Fruit fly (Drosophila melanogaster): Measurements from ENCODE around the gene nAChRbeta2.

The nAChRbeta2 gene

dm6 chr3R:24527845-24528244, 12.9 kb upstream of the nAChRbeta2 start, which contains the start of gene CG6607:
TSS of gene CG6607 (plus strand) at chr3R:24528047.
- no peak for TF ChIP-seq CG9705 (GFP tag; optimal IDR thresholded peaks at IDR 0.05)
- no peak for TF ChIP-seq jim (GFP tag; optimal IDR thresholded peaks at IDR 0.05)
- TF ChIP-seq Hr83 (GFP tag; optimal IDR thresholded peaks at IDR 0.05; ENCODE audit: poor library complexity, severe bottlenecking): no peak
- TF ChIP-seq usp (GFP tag; optimal IDR thresholded peaks at IDR 0.05): no peak
- TF ChIP-seq br (GFP tag; optimal IDR thresholded peaks at IDR 0.05): no peak

- TF ChIP-seq foxo (GFP tag; optimal IDR thresholded peaks at IDR 0.05): no peak
- no peak for TF ChIP-seq Mio (GFP tag; optimal IDR thresholded peaks at IDR 0.05)
- no peak for TF ChIP-seq ey (GFP tag; optimal IDR thresholded peaks at IDR 0.05)
- TF ChIP-seq Jra (GFP tag; optimal IDR thresholded peaks at IDR 0.05): no peak
- TF ChIP-seq Rel (GFP tag; optimal IDR thresholded peaks at IDR 0.05): no peak
- TF ChIP-seq Rel (tag; optimal IDR thresholded peaks at IDR 0.05): no peak
- TF ChIP-seq jim (GFP tag; optimal IDR thresholded peaks at IDR 0.05): no peak
- TF ChIP-seq Myc (optimal IDR thresholded peaks at IDR 0.05): no peak
- TF ChIP-seq CG9705 (GFP tag; optimal IDR thresholded peaks at IDR 0.05): no peak
- no peak for TF ChIP-seq CrebA (GFP tag; optimal IDR thresholded peaks at IDR 0.05; ENCODE audit: borderline replicate concordance)
- TF ChIP-seq rgr (GFP tag; optimal IDR thresholded peaks at IDR 0.05): no peak
- no peak for TF ChIP-seq Hr78 (GFP tag; optimal IDR thresholded peaks at IDR 0.05)
- TF ChIP-seq usp (GFP tag; optimal IDR thresholded peaks at IDR 0.05): no peak
- no peak for TF ChIP-seq h (GFP tag; optimal IDR thresholded peaks at IDR 0.05)
- no peak for TF ChIP-seq br (GFP tag; optimal IDR thresholded peaks at IDR 0.05)
- no peak for TF ChIP-seq dl (GFP tag; optimal IDR thresholded peaks at IDR 0.05; ENCODE audit: insufficient read depth in 1 of 2, partially characterized antibody in 2 of 2)
- no peak for TF ChIP-seq Dfd (GFP tag; optimal IDR thresholded peaks at IDR 0.05)
- no peak for TF ChIP-seq fru (GFP tag; optimal IDR thresholded peaks at IDR 0.05)
- TF ChIP-seq sv (GFP tag; optimal IDR thresholded peaks at IDR 0.05): no peak
These were observed 11.2 kb upstream of the nAChRbeta2 start for dm6 chr3R:24525983-24526661.

dm6 chr3R:24524426-24524974, 9.6 kb upstream of the nAChRbeta2 start, which contains the start of gene Jhbp12:
TSS of gene Jhbp12 (plus strand) at chr3R:24524794.
- no peak for TF ChIP-seq rgr (GFP tag; optimal IDR thresholded peaks at IDR 0.05)
- TF ChIP-seq br (GFP tag; optimal IDR thresholded peaks at IDR 0.05): no peak
- TF ChIP-seq N (GFP tag; optimal IDR thresholded peaks at IDR 0.05): no peak
- no peak for TF ChIP-seq Jra (GFP tag; optimal IDR thresholded peaks at IDR 0.05)
- no peak for TF ChIP-seq pan (optimal IDR thresholded peaks at IDR 0.05)
- no peak for TF ChIP-seq tai (GFP tag; optimal IDR thresholded peaks at IDR 0.05)
- no peak for TF ChIP-seq fru (GFP tag; optimal IDR thresholded peaks at IDR 0.05)
- no peak for TF ChIP-seq Dif (GFP tag; optimal IDR thresholded peaks at IDR 0.05; ENCODE audit: partially characterized antibody)
- TF ChIP-seq Vsx2 (GFP tag; optimal IDR thresholded peaks at IDR 0.05; ENCODE audit: partially characterized antibody): no peak
- TF ChIP-seq dl (GFP tag; optimal IDR thresholded peaks at IDR 0.05; ENCODE audit: insufficient read depth in 1 of 2, partially characterized antibody in 2 of 2): no peak
- no peak for TF ChIP-seq Hr78 (GFP tag; optimal IDR thresholded peaks at IDR 0.05)
- TF ChIP-seq sv (GFP tag; optimal IDR thresholded peaks at IDR 0.05): no peak
- no peak for TF ChIP-seq lola (GFP tag; optimal IDR thresholded peaks at IDR 0.05)
- TF ChIP-seq GATAd (GFP tag; optimal IDR thresholded peaks at IDR 0.05): no peak
- TF ChIP-seq Mio (GFP tag; optimal IDR thresholded peaks at IDR 0.05): no peak
- TF ChIP-seq jim (GFP tag; optimal IDR thresholded peaks at IDR 0.05): no peak
- TF ChIP-seq foxo (GFP tag; optimal IDR thresholded peaks at IDR 0.05): no peak
- TF ChIP-seq HLH106 (tag; optimal IDR thresholded peaks at IDR 0.05): no peak
- TF ChIP-seq Sp1 (GFP tag; optimal IDR thresholded peaks at IDR 0.05): no peak
- no peak for TF ChIP-seq CG9705 (GFP tag; optimal IDR thresholded peaks at IDR 0.05)

- TF ChIP-seq woc (GFP tag; optimal IDR thresholded peaks at IDR 0.05): no peak
- TF ChIP-seq CG9705 (GFP tag; optimal IDR thresholded peaks at IDR 0.05): no peak
- no peak for TF ChIP-seq Mio (GFP tag; optimal IDR thresholded peaks at IDR 0.05)
- no peak for TF ChIP-seq foxo (GFP tag; optimal IDR thresholded peaks at IDR 0.05)
- no peak for TF ChIP-seq Abd-B (GFP tag; optimal IDR thresholded peaks at IDR 0.05)
- no peak for TF ChIP-seq dsf (GFP tag; optimal IDR thresholded peaks at IDR 0.05; ENCODE audit: borderline replicate concordance)
- TF ChIP-seq Vsx2 (GFP tag; optimal IDR thresholded peaks at IDR 0.05; ENCODE audit: partially characterized antibody): no peak
- no peak for TF ChIP-seq Jra (GFP tag; optimal IDR thresholded peaks at IDR 0.05)
- no peak for TF ChIP-seq sage (GFP tag; optimal IDR thresholded peaks at IDR 0.05)
- TF ChIP-seq Hr78 (GFP tag; optimal IDR thresholded peaks at IDR 0.05): no peak
These were observed 8.7 kb upstream of the nAChRbeta2 start, which contains the start of gene CG13622 for dm6 chr3R:24523578-24523977. TSS of gene CG13622 (minus strand) at chr3R:24523678.
